Fruit fly (Drosophila melanogaster): ENCODE measurements around the gene Nfs1.

Gene Nfs1

DNA sequence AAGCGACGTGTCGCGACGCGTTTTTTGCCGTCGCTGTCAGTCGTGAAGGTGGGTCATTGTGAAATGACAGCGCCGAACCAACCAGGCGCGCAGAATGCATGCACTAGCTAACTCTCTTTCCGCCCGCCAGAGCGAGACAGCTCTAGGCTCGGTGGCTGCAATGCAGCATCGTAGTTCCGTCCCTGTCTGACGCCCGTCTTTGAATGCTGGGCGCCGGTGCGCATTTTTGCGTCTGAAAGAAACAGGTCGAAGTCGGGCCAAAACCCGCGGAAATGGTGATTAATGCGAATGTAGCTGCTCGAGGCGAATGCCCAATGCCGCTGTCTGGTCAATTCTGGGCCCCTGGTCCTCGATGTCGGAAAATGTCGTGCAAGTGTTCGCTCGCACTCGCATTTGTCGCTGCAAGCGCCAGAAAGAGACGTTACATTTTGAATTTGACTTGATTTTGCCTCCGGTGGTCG is 7.9 kb downstream of the Nfs1 start:
- TF ChIP-seq Opbp (GFP tag; IDR thresholded peaks at IDR 0.05; ENCODE audit: partially characterized antibody) = no peak
- TF ChIP-seq CG8478 (optimal IDR thresholded peaks at IDR 0.05) = peak; percentile 94
- TF ChIP-seq CG4424 (GFP tag; optimal IDR thresholded peaks at IDR 0.05) = no peak
- TF ChIP-seq CG30403 (GFP tag; optimal IDR thresholded peaks at IDR 0.05) = no peak
- TF ChIP-seq CG12391 (tag; optimal IDR thresholded peaks at IDR 0.05) = peak; percentile 24
- no peak for TF ChIP-seq chm (GFP tag; IDR thresholded peaks at IDR 0.05)
- peak; percentile 92 for TF ChIP-seq chn (GFP tag; optimal IDR thresholded peaks at IDR 0.05)
- peak; percentile 24 for TF ChIP-seq odd (GFP tag; optimal IDR thresholded peaks at IDR 0.05)
- peak; percentile 13 to 26 for TF ChIP-seq dpn (GFP tag; optimal IDR thresholded peaks at IDR 0.05)
- TF ChIP-seq btn (GFP tag; optimal IDR thresholded peaks at IDR 0.05) = peak; percentile 62
- TF ChIP-seq en (GFP tag; optimal IDR thresholded peaks at IDR 0.05) = peak; percentile 10
- peak; percentile 11 for TF ChIP-seq CG15696 (tag; optimal IDR thresholded peaks at IDR 0.05)
- TF ChIP-seq Sry-δ (GFP tag; optimal IDR thresholded peaks at IDR 0.05) = peak; percentile 15
- peak; percentile 96 for TF ChIP-seq CG13894 (tag; optimal IDR thresholded peaks at IDR 0.05)
- TF ChIP-seq pum (GFP tag; optimal IDR thresholded peaks at IDR 0.05) = peak; percentile 5
- TF ChIP-seq Hr51 (GFP tag; optimal IDR thresholded peaks at IDR 0.05) = peak; percentile 9 to 69
- no peak for TF ChIP-seq sens-2 (GFP tag; IDR thresholded peaks at IDR 0.05)
- no peak for TF ChIP-seq sisA (GFP tag; IDR thresholded peaks at IDR 0.05)
- TF ChIP-seq ttk (GFP tag; IDR thresholded peaks at IDR 0.05) = no peak
- TF ChIP-seq CG8388 (GFP tag; optimal IDR thresholded peaks at IDR 0.05) = peak; percentile 59
- TF ChIP-seq CG5180 (GFP tag; optimal IDR thresholded peaks at IDR 0.05) = peak; percentile 94
- TF ChIP-seq CG1832 (GFP tag; optimal IDR thresholded peaks at IDR 0.05) = peak; percentile 99
- TF ChIP-seq zf30C (GFP tag; optimal IDR thresholded peaks at IDR 0.05) = peak; percentile 14
- TF ChIP-seq peb (GFP tag; IDR thresholded peaks at IDR 0.05) = no peak
- peak; percentile 32 for TF ChIP-seq MESR4 (GFP tag; optimal IDR thresholded peaks at IDR 0.05)
- peak; percentile 80 for TF ChIP-seq mirr (GFP tag; optimal IDR thresholded peaks at IDR 0.05)
- TF ChIP-seq gcm2 (GFP tag; optimal IDR thresholded peaks at IDR 0.05) = peak; percentile 43
- TF ChIP-seq GATAe (GFP tag; conservative IDR thresholded peaks at IDR 0.05) = no peak
- no peak for TF ChIP-seq CG9727 (GFP tag; optimal IDR thresholded peaks at IDR 0.05)
- TF ChIP-seq CG31365 (tag; optimal IDR thresholded peaks at IDR 0.05) = peak; percentile 67
- TF ChIP-seq CG3163 (GFP tag; optimal IDR thresholded peaks at IDR 0.05) = peak; percentile 40
- TF ChIP-seq Abd-B (GFP tag; optimal IDR thresholded peaks at IDR 0.05) = no peak
- TF ChIP-seq Stat92E (GFP tag; optimal IDR thresholded peaks at IDR 0.05) = peak in 1 of 3 experiments; percentile 97
- peak; percentile 99 for TF ChIP-seq CG12769 (tag; optimal IDR thresholded peaks at IDR 0.05)
- no peak for TF ChIP-seq ara (GFP tag; IDR thresholded peaks at IDR 0.05)
- peak; percentile 46 for TF ChIP-seq CG14710 (tag; optimal IDR thresholded peaks at IDR 0.05)
- peak; percentile 75 for TF ChIP-seq Hey (tag; optimal IDR thresholded peaks at IDR 0.05)
- TF ChIP-seq CG10431 (GFP tag; optimal IDR thresholded peaks at IDR 0.05) = peak; percentile 85
- peak; percentile 100 for TF ChIP-seq CG8359 (GFP tag; optimal IDR thresholded peaks at IDR 0.05; ENCODE audit: borderline replicate concordance)
- TF ChIP-seq ewg (GFP tag; optimal IDR thresholded peaks at IDR 0.05) = peak; percentile 68
- TF ChIP-seq Vsx1 (GFP tag; optimal IDR thresholded peaks at IDR 0.05) = peak; percentile 62
- TF ChIP-seq BEAF-32 (GFP tag; optimal IDR thresholded peaks at IDR 0.05) = peak; percentile 11
- TF ChIP-seq CG16779 (GFP tag; IDR thresholded peaks at IDR 0.05) = no peak
- peak; percentile 19 for TF ChIP-seq CG13424 (tag; optimal IDR thresholded peaks at IDR 0.05)
- TF ChIP-seq CG8089 (GFP tag; optimal IDR thresholded peaks at IDR 0.05) = peak; percentile 66
- TF ChIP-seq NC2α (GFP tag; optimal IDR thresholded peaks at IDR 0.05) = peak; percentile 33
- TF ChIP-seq sens (GFP tag) = peak; percentile 93
- peak; percentile 13 for TF ChIP-seq CG10274 (GFP tag; optimal IDR thresholded peaks at IDR 0.05)
- peak; percentile 98 for TF ChIP-seq ftz-f1 (GFP tag; optimal IDR thresholded peaks at IDR 0.05)
- TF ChIP-seq mam (GFP tag; optimal IDR thresholded peaks at IDR 0.05) = peak; percentile 12

Data from whole organism, embryonic.